Worm (Caenorhabditis elegans) whole organism, L1 larva: ENCODE results near the gene srlf-31.

Experiments
- ceh-8 ChIP-seq: fragments of 200-800 bp; sonication (Bioruptor generic); optimal IDR thresholded peaks from 2 replicates; lab custom pipeline; 2018; ENCODE audit warnings: mild to moderate bottlenecking, missing genetic modification characterization, moderate library complexity, missing compliant biosample characterization
- fos-1 ChIP-seq: fragments of 150-350 bp; optimal IDR thresholded peaks from 2 replicates; lab custom pipeline; 2014; ENCODE audit warnings: missing biosample characterization, missing genetic modification characterization
- unc-130 ChIP-seq: fragments of 150-350 bp; optimal IDR thresholded peaks from 2 replicates; lab custom pipeline; 2017; ENCODE audit warnings: missing biosample characterization, missing genetic modification characterization, inconsistent platforms

- TF ChIP-seq ceh-8 (GFP tag; lab: Kevin White, UChicago) (no peak), fos-1 (tag; lab: Kevin White, UChicago) (no peak), unc-130 (no peak)
Observed at ce11 chrIV:11945621-11946020, 22.6 kb upstream of the srlf-31 start, which contains the start of gene ZK829.3.
